Fruit fly (Drosophila melanogaster): ENCODE measurements around the gene Nepl8.
A peak's percentile ranks its signal among the peaks of the same experiment; 100 is the strongest.

The Nepl8 gene

dm6 chr2L:16530809-16531208 lies 42.9 kb downstream of the Nepl8 start:
- no peak for TF ChIP-seq br (GFP tag; optimal IDR thresholded peaks at IDR 0.05)
- TF ChIP-seq Dfd (GFP tag; optimal IDR thresholded peaks at IDR 0.05) = peak; percentile 31
- TF ChIP-seq Abd-B (GFP tag; optimal IDR thresholded peaks at IDR 0.05) = no peak
- no peak for TF ChIP-seq fru (GFP tag; optimal IDR thresholded peaks at IDR 0.05)
- no peak for TF ChIP-seq Dif (GFP tag; optimal IDR thresholded peaks at IDR 0.05; ENCODE audit: partially characterized antibody)

dm6 chr2L:16531507-16532134 lies 43.7 kb downstream of the Nepl8 start:
- TF ChIP-seq sv (GFP tag; optimal IDR thresholded peaks at IDR 0.05) = no peak
- peak; percentile 11 for TF ChIP-seq rgr (GFP tag; optimal IDR thresholded peaks at IDR 0.05)

- TF ChIP-seq dl (GFP tag; optimal IDR thresholded peaks at IDR 0.05; ENCODE audit: insufficient read depth in 1 of 2, partially characterized antibody in 2 of 2) (peak; percentile 71 to 80), woc (GFP tag; optimal IDR thresholded peaks at IDR 0.05) (peak; percentile 98), sage (GFP tag; optimal IDR thresholded peaks at IDR 0.05) (peak; percentile 71), brk (GFP tag; optimal IDR thresholded peaks at IDR 0.05) (peak; percentile 86), rgr (GFP tag; optimal IDR thresholded peaks at IDR 0.05) (peak; percentile 97), Dfd (GFP tag; optimal IDR thresholded peaks at IDR 0.05) (peak; percentile 89), jim (GFP tag; optimal IDR thresholded peaks at IDR 0.05) (no peak), CG32264 (GFP tag; optimal IDR thresholded peaks at IDR 0.05) (peak; percentile 95), Hr78 (GFP tag; optimal IDR thresholded peaks at IDR 0.05) (no peak), br (GFP tag; optimal IDR thresholded peaks at IDR 0.05) (peak; percentile 97), CG9705 (GFP tag; optimal IDR thresholded peaks at IDR 0.05) (peak; percentile 96), OdsH (GFP tag; optimal IDR thresholded peaks at IDR 0.05) (peak; percentile 98), ey (GFP tag; optimal IDR thresholded peaks at IDR 0.05) (peak; percentile 98), Sp1 (GFP tag; optimal IDR thresholded peaks at IDR 0.05) (peak; percentile 98), sv (GFP tag; optimal IDR thresholded peaks at IDR 0.05) (peak; percentile 95), N (GFP tag; optimal IDR thresholded peaks at IDR 0.05) (no peak), foxo (GFP tag; optimal IDR thresholded peaks at IDR 0.05) (peak; percentile 67 to 97), Vsx2 (GFP tag; optimal IDR thresholded peaks at IDR 0.05; ENCODE audit: partially characterized antibody) (peak; percentile 56), fru (GFP tag; optimal IDR thresholded peaks at IDR 0.05) (peak; percentile 98), Hnf4 (GFP tag; optimal IDR thresholded peaks at IDR 0.05) (peak; percentile 77), h (GFP tag; optimal IDR thresholded peaks at IDR 0.05) (peak; percentile 97), Dif (GFP tag; optimal IDR thresholded peaks at IDR 0.05; ENCODE audit: partially characterized antibody) (peak; percentile 85), GATAd (GFP tag; optimal IDR thresholded peaks at IDR 0.05) (peak; percentile 45), Abd-B (GFP tag; optimal IDR thresholded peaks at IDR 0.05) (no peak), dsf (GFP tag; optimal IDR thresholded peaks at IDR 0.05; ENCODE audit: borderline replicate concordance) (peak; percentile 67), Jra (GFP tag; optimal IDR thresholded peaks at IDR 0.05) (peak; percentile 83), CrebA (GFP tag; optimal IDR thresholded peaks at IDR 0.05; ENCODE audit: borderline replicate concordance) (peak; percentile 68), psq (GFP tag; optimal IDR thresholded peaks at IDR 0.05) (no peak), Hr83 (GFP tag; optimal IDR thresholded peaks at IDR 0.05; ENCODE audit: poor library complexity, severe bottlenecking) (peak; percentile 8), lola (GFP tag; optimal IDR thresholded peaks at IDR 0.05) (no peak), Rel (GFP tag; optimal IDR thresholded peaks at IDR 0.05) (peak; percentile 44), Rel (tag; optimal IDR thresholded peaks at IDR 0.05) (peak; percentile 69), Mio (GFP tag; optimal IDR thresholded peaks at IDR 0.05) (peak; percentile 62), tai (GFP tag; optimal IDR thresholded peaks at IDR 0.05) (no peak), Myc (optimal IDR thresholded peaks at IDR 0.05) (no peak), pan (optimal IDR thresholded peaks at IDR 0.05) (no peak), usp (GFP tag; optimal IDR thresholded peaks at IDR 0.05) (no peak), dmrt93B (GFP tag; optimal IDR thresholded peaks at IDR 0.05) (peak; percentile 97), HLH106 (tag; optimal IDR thresholded peaks at IDR 0.05) (peak; percentile 98)
These were observed 44.9 kb downstream of the Nepl8 start, which contains the start of gene CG5953 for dm6 chr2L:16532702-16533385. Gene CG5953, minus strand, starts transcription at chr2L:16532877.
